Comparison of ENCODE assay signal across 3 fruit fly cellular contexts in genomic region chrX:4116834-4117736, dm6.
TF ChIP-seq lines count a peak whose summit lies in the region.

TSS of gene tyf (plus strand) at chrX:4117020.
TSS of gene Tip60 (minus strand) at chrX:4117487.

TF ChIP-seq in whole organism, embryonic, 481 proteins besides CTCF, POLR2A, EP300 and RAD21 (continued from another document and continues in another):
- TF ChIP-seq schlank (tag; optimal IDR thresholded peaks at IDR 0.05; lab: Kevin White, UChicago), result no peak
- TF ChIP-seq CG13287 (GFP tag; IDR thresholded peaks at IDR 0.05; lab: Robert Waterston, UW; ENCODE audit: partially characterized antibody), result peak; percentile 52
- no peak for TF ChIP-seq CG7987 (GFP tag; optimal IDR thresholded peaks at IDR 0.05; lab: Kevin White, UChicago)
- no peak for TF ChIP-seq Rx (GFP tag; IDR thresholded peaks at IDR 0.05; lab: Robert Waterston, UW)
- TF ChIP-seq CG18262 (tag; optimal IDR thresholded peaks at IDR 0.05; lab: Kevin White, UChicago), result no peak
- peak; percentile 12 for TF ChIP-seq vfl (GFP tag; optimal IDR thresholded peaks at IDR 0.05; lab: Kevin White, UChicago)
- TF ChIP-seq pfk (GFP tag; optimal IDR thresholded peaks at IDR 0.05; lab: Kevin White, UChicago), result no peak
- TF ChIP-seq dysf (GFP tag; IDR thresholded peaks at IDR 0.05; lab: Robert Waterston, UW), result no peak
- TF ChIP-seq unpg (GFP tag; optimal IDR thresholded peaks at IDR 0.05; lab: Kevin White, UChicago), result no peak
- no peak for TF ChIP-seq repo (GFP tag; optimal IDR thresholded peaks at IDR 0.05; lab: Kevin White, UChicago)
- peak; percentile 53 for TF ChIP-seq CG3847 (GFP tag; IDR thresholded peaks at IDR 0.05; lab: Robert Waterston, UW)
- no peak for TF ChIP-seq CG10979 (tag; optimal IDR thresholded peaks at IDR 0.05; lab: Kevin White, UChicago)
- no peak for TF ChIP-seq Pdp1 (GFP tag; optimal IDR thresholded peaks at IDR 0.05; lab: Kevin White, UChicago)
- no peak for TF ChIP-seq CG3163 (GFP tag; optimal IDR thresholded peaks at IDR 0.05; lab: Kevin White, UChicago)
- no peak for TF ChIP-seq zf30C (GFP tag; optimal IDR thresholded peaks at IDR 0.05; lab: Kevin White, UChicago)
- no peak for TF ChIP-seq sima (GFP tag; optimal IDR thresholded peaks at IDR 0.05; lab: Kevin White, UChicago)
- peak; percentile 37 for TF ChIP-seq her (GFP tag; optimal IDR thresholded peaks at IDR 0.05; lab: Kevin White, UChicago)
- TF ChIP-seq CG14441 (GFP tag; IDR thresholded peaks at IDR 0.05; lab: Robert Waterston, UW), result no peak
- TF ChIP-seq CG1602 (GFP tag; optimal IDR thresholded peaks at IDR 0.05; lab: Kevin White, UChicago), result no peak
- TF ChIP-seq C15 (GFP tag; IDR thresholded peaks at IDR 0.05; lab: Robert Waterston, UW), result no peak
- TF ChIP-seq Lpt (GFP tag; optimal IDR thresholded peaks at IDR 0.05; lab: Kevin White, UChicago), result no peak
- TF ChIP-seq zfh2 (GFP tag; optimal IDR thresholded peaks at IDR 0.05; lab: Kevin White, UChicago), result peak; percentile 47
- TF ChIP-seq shn (GFP tag; optimal IDR thresholded peaks at IDR 0.05; lab: Kevin White, UChicago), result peak; percentile 20
- no peak for TF ChIP-seq Ptx1 (GFP tag; IDR thresholded peaks at IDR 0.05; lab: Robert Waterston, UW)
- TF ChIP-seq CG18619 (GFP tag; optimal IDR thresholded peaks at IDR 0.05; lab: Kevin White, UChicago), result no peak
- TF ChIP-seq CG13775 (GFP tag; optimal IDR thresholded peaks at IDR 0.05; lab: Kevin White, UChicago), result no peak
- TF ChIP-seq tll (GFP tag; optimal IDR thresholded peaks at IDR 0.05; lab: Kevin White, UChicago), result no peak
- TF ChIP-seq E2f1 (GFP tag; IDR thresholded peaks at IDR 0.05; lab: Robert Waterston, UW), result no peak
- TF ChIP-seq CG7745 (tag; optimal IDR thresholded peaks at IDR 0.05; lab: Kevin White, UChicago), result no peak
- TF ChIP-seq stwl (tag; optimal IDR thresholded peaks at IDR 0.05; lab: Kevin White, UChicago), result peak; percentile 78
- no peak for TF ChIP-seq CG18011 (GFP tag; optimal IDR thresholded peaks at IDR 0.05; lab: Kevin White, UChicago)
- TF ChIP-seq danr (GFP tag; IDR thresholded peaks at IDR 0.05; lab: Robert Waterston, UW), result no peak
- no peak for TF ChIP-seq CG8359 (GFP tag; optimal IDR thresholded peaks at IDR 0.05; lab: Kevin White, UChicago; ENCODE audit: borderline replicate concordance)
- TF ChIP-seq CG1792 (GFP tag; optimal IDR thresholded peaks at IDR 0.05; lab: Kevin White, UChicago), result no peak
- TF ChIP-seq psq (GFP tag; optimal IDR thresholded peaks at IDR 0.05; lab: Kevin White, UChicago), result no peak
- TF ChIP-seq usp (GFP tag; optimal IDR thresholded peaks at IDR 0.05; lab: Kevin White, UChicago), result no peak
- TF ChIP-seq Ets97D (GFP tag; optimal IDR thresholded peaks at IDR 0.05; lab: Kevin White, UChicago), result peak; percentile 25
- TF ChIP-seq unc-4 (GFP tag; IDR thresholded peaks at IDR 0.05; lab: Robert Waterston, UW; ENCODE audit: partially characterized antibody), result peak; percentile 57
- TF ChIP-seq CG7271 (tag; optimal IDR thresholded peaks at IDR 0.05; lab: Kevin White, UChicago), result no peak
- no peak for TF ChIP-seq gt (GFP tag; IDR thresholded peaks at IDR 0.05; lab: Robert Waterston, UW)
- no peak for TF ChIP-seq CG17612 (GFP tag; IDR thresholded peaks at IDR 0.05; lab: Robert Waterston, UW)
- TF ChIP-seq prd (optimal IDR thresholded peaks at IDR 0.05; lab: Kevin White, UChicago), result no peak
- no peak for TF ChIP-seq prd (GFP tag; IDR thresholded peaks at IDR 0.05; lab: Robert Waterston, UW)
- TF ChIP-seq bcd (GFP tag; optimal IDR thresholded peaks at IDR 0.05; lab: Kevin White, UChicago), result no peak
- no peak for TF ChIP-seq fd3F (GFP tag; optimal IDR thresholded peaks at IDR 0.05; lab: Kevin White, UChicago)
- no peak for TF ChIP-seq Atf3 (GFP tag; optimal IDR thresholded peaks at IDR 0.05; lab: Kevin White, UChicago)

TF ChIP-seq in whole organism, prepupa, 60 proteins besides CTCF, POLR2A, EP300 and RAD21 (continued from another document):
- TF ChIP-seq Eip93F (GFP tag; optimal IDR thresholded peaks at IDR 0.05; lab: Kevin White, UChicago) (no peak), CG6163 (GFP tag; IDR thresholded peaks at IDR 0.05; lab: Robert Waterston, UW) (peak; percentile 53), Blimp-1 (GFP tag; optimal IDR thresholded peaks at IDR 0.05; lab: Kevin White, UChicago) (no peak), CG7368 (GFP tag; optimal IDR thresholded peaks at IDR 0.05; lab: Kevin White, UChicago) (no peak), fkh (GFP tag; optimal IDR thresholded peaks at IDR 0.05; lab: Kevin White, UChicago) (peak; percentile 46)

TF ChIP-seq in whole organism, wandering third instar larva, 38 proteins besides CTCF, POLR2A, EP300 and RAD21 (continued from another document):
- TF ChIP-seq Vsx2 (GFP tag; optimal IDR thresholded peaks at IDR 0.05; lab: Kevin White, UChicago; ENCODE audit: partially characterized antibody), result no peak
